Worm (Caenorhabditis elegans): ENCODE data around the gene C06G3.8.

C06G3.8 gene

DNA sequence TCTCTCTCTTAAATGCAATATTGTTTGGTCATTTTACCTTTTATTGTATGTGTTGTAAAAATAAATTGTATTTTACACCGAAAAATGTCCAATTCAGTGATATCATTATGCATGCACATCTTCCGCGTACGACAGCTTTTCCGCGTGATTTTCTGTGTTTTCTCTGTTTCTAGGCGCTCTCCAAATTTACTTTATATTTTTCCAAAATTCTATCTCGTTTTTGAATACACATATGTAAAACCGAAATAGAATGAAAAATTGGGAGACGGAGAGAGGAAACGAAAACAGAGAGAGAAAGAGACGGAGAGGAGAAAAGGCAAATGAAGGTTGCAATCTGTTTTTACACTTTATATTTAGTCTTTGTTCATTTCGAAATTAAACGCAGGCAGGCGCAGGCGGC is 15.9 kb downstream of the C06G3.8 start:
- TF ChIP-seq unc-39 (tag; optimal IDR thresholded peaks at IDR 0.05) (no peak), ztf-4 (tag; optimal IDR thresholded peaks at IDR 0.05) (no peak), fkh-10 (GFP tag; optimal IDR thresholded peaks at IDR 0.05) (no peak), daf-12 (tag; optimal IDR thresholded peaks at IDR 0.05) (no peak), nhr-43 (tag; optimal IDR thresholded peaks at IDR 0.05; ENCODE audit: poor library complexity, severe bottlenecking) (peak; percentile 5), nhr-76 (tag; optimal IDR thresholded peaks at IDR 0.05) (no peak), ceh-28 (tag; optimal IDR thresholded peaks at IDR 0.05) (no peak), pha-4 (tag; optimal IDR thresholded peaks at IDR 0.05) (peak; percentile 75), nfya-1 (tag; optimal IDR thresholded peaks at IDR 0.05; ENCODE audit: insufficient read depth) (peak; percentile 57), fkh-2 (tag; optimal IDR thresholded peaks at IDR 0.05) (no peak), nhr-67 (tag; optimal IDR thresholded peaks at IDR 0.05) (no peak), sea-2 (GFP tag; optimal IDR thresholded peaks at IDR 0.05) (no peak), lsy-12 (tag; optimal IDR thresholded peaks at IDR 0.05) (no peak), ceh-16 (tag; optimal IDR thresholded peaks at IDR 0.05) (no peak), snpc-4 (tag; optimal IDR thresholded peaks at IDR 0.05) (no peak), skn-1 (tag; optimal IDR thresholded peaks at IDR 0.05) (no peak), unc-62 (GFP tag; optimal IDR thresholded peaks at IDR 0.05) (no peak), mdl-1 (tag; optimal IDR thresholded peaks at IDR 0.05) (no peak), ceh-82 (tag; optimal IDR thresholded peaks at IDR 0.05) (no peak), nhr-12 (tag; optimal IDR thresholded peaks at IDR 0.05) (no peak), ZK546.5 (tag; optimal IDR thresholded peaks at IDR 0.05) (no peak), lin-39 (tag; optimal IDR thresholded peaks at IDR 0.05) (no peak), nhr-28 (tag; optimal IDR thresholded peaks at IDR 0.05) (no peak), hmg-11 (tag; optimal IDR thresholded peaks at IDR 0.05) (peak; percentile 21), egl-27 (tag; optimal IDR thresholded peaks at IDR 0.05) (no peak), R02D3.7 (tag; optimal IDR thresholded peaks at IDR 0.05) (no peak), ama-1 (optimal IDR thresholded peaks at IDR 0.05) (no peak), jun-1 (tag; optimal IDR thresholded peaks at IDR 0.05) (no peak), elt-1 (tag; optimal IDR thresholded peaks at IDR 0.05) (no peak), aly-2 (tag; optimal IDR thresholded peaks at IDR 0.05) (no peak), elt-3 (tag; optimal IDR thresholded peaks at IDR 0.05) (no peak), pqm-1 (tag; optimal IDR thresholded peaks at IDR 0.05) (peak; percentile 68), ceh-9 (tag; optimal IDR thresholded peaks at IDR 0.05) (no peak), nhr-237 (tag; optimal IDR thresholded peaks at IDR 0.05) (no peak), nhr-77 (tag; optimal IDR thresholded peaks at IDR 0.05) (no peak), zag-1 (tag; optimal IDR thresholded peaks at IDR 0.05) (no peak), ztf-11 (tag; optimal IDR thresholded peaks at IDR 0.05) (no peak), nhr-25 (tag; optimal IDR thresholded peaks at IDR 0.05) (peak; percentile 53), nhr-11 (tag; optimal IDR thresholded peaks at IDR 0.05) (no peak), egl-5 (tag; optimal IDR thresholded peaks at IDR 0.05) (peak; percentile 62), nhr-23 (tag; optimal IDR thresholded peaks at IDR 0.05) (peak; percentile 42), lin-15B (tag; optimal IDR thresholded peaks at IDR 0.05) (peak; percentile 9), elt-2 (tag; optimal IDR thresholded peaks at IDR 0.05) (peak; percentile 47), tbx-2 (tag; optimal IDR thresholded peaks at IDR 0.05) (no peak), eor-1 (tag; optimal IDR thresholded peaks at IDR 0.05) (no peak), fos-1 (tag; optimal IDR thresholded peaks at IDR 0.05) (no peak), mml-1 (tag; optimal IDR thresholded peaks at IDR 0.05) (no peak)

All from whole organism, L3 larva.